Fruit fly (Drosophila melanogaster): ENCODE data around the gene CG13813.
A peak's percentile ranks its signal among the peaks of the same experiment; 100 is the strongest.

Gene CG13813

dm6 chr3L:20186294-20187020 is 45.0 kb upstream of the CG13813 start (continued):
- TF ChIP-seq vfl (GFP tag; optimal IDR thresholded peaks at IDR 0.05) (no peak), CG14860 (GFP tag; IDR thresholded peaks at IDR 0.05; ENCODE audit: partially characterized antibody) (no peak), CG33213 (GFP tag; optimal IDR thresholded peaks at IDR 0.05) (no peak), CG13296 (GFP tag; optimal IDR thresholded peaks at IDR 0.05) (no peak), CG43689 (GFP tag; IDR thresholded peaks at IDR 0.05) (no peak), CG30431 (GFP tag; optimal IDR thresholded peaks at IDR 0.05) (no peak), caup (GFP tag; optimal IDR thresholded peaks at IDR 0.05; ENCODE audit: severe bottlenecking) (no peak), CG34376 (GFP tag; optimal IDR thresholded peaks at IDR 0.05) (no peak), ewg (GFP tag; optimal IDR thresholded peaks at IDR 0.05) (peak; percentile 44), pzg (GFP tag; optimal IDR thresholded peaks at IDR 0.05) (peak; percentile 7), Mad (GFP tag; optimal IDR thresholded peaks at IDR 0.05) (no peak), CG11695 (GFP tag; IDR thresholded peaks at IDR 0.05) (no peak), ara (GFP tag; IDR thresholded peaks at IDR 0.05) (no peak), HLH4C (GFP tag; IDR thresholded peaks at IDR 0.05; ENCODE audit: partially characterized antibody) (no peak), CG10959 (GFP tag; IDR thresholded peaks at IDR 0.05) (no peak), E2f1 (GFP tag; IDR thresholded peaks at IDR 0.05) (no peak), Neu2 (GFP tag; optimal IDR thresholded peaks at IDR 0.05; ENCODE audit: borderline replicate concordance) (no peak), CG17186 (GFP tag; optimal IDR thresholded peaks at IDR 0.05) (no peak), bsh (GFP tag; optimal IDR thresholded peaks at IDR 0.05) (peak; percentile 12 to 58), chif (GFP tag; optimal IDR thresholded peaks at IDR 0.05) (no peak), slp2 (GFP tag; optimal IDR thresholded peaks at IDR 0.05) (no peak), CG3838 (GFP tag; optimal IDR thresholded peaks at IDR 0.05) (no peak), phol (tag; optimal IDR thresholded peaks at IDR 0.05) (no peak), CG31365 (tag; optimal IDR thresholded peaks at IDR 0.05) (no peak), Lpt (GFP tag; optimal IDR thresholded peaks at IDR 0.05) (no peak), kni (GFP tag; optimal IDR thresholded peaks at IDR 0.05) (no peak), so (GFP tag; IDR thresholded peaks at IDR 0.05) (no peak), MBD-R2 (GFP tag; IDR thresholded peaks at IDR 0.05) (no peak), Atf3 (GFP tag; optimal IDR thresholded peaks at IDR 0.05) (no peak), sob (GFP tag; IDR thresholded peaks at IDR 0.05) (no peak), CG3163 (GFP tag; optimal IDR thresholded peaks at IDR 0.05) (peak; percentile 100), E2f2 (GFP tag; IDR thresholded peaks at IDR 0.05) (peak; percentile 80), CG6813 (GFP tag; optimal IDR thresholded peaks at IDR 0.05) (no peak), CG6689 (GFP tag; IDR thresholded peaks at IDR 0.05) (no peak), Xrp1 (GFP tag; IDR thresholded peaks at IDR 0.05) (no peak), ranshi (GFP tag; IDR thresholded peaks at IDR 0.05) (no peak), MTF-1 (GFP tag; optimal IDR thresholded peaks at IDR 0.05; ENCODE audit: borderline replicate concordance) (no peak), crp (GFP tag; optimal IDR thresholded peaks at IDR 0.05) (no peak), prd (optimal IDR thresholded peaks at IDR 0.05) (no peak), prd (GFP tag; IDR thresholded peaks at IDR 0.05) (no peak), wdn (GFP tag; IDR thresholded peaks at IDR 0.05) (no peak), CG31388 (GFP tag; optimal IDR thresholded peaks at IDR 0.05) (no peak), luna (GFP tag; optimal IDR thresholded peaks at IDR 0.05) (no peak), CG11696 (GFP tag; IDR thresholded peaks at IDR 0.05) (no peak), CG17568 (GFP tag; optimal IDR thresholded peaks at IDR 0.05) (no peak), mirr (GFP tag; optimal IDR thresholded peaks at IDR 0.05) (no peak), CG1792 (GFP tag; optimal IDR thresholded peaks at IDR 0.05) (no peak), CG13287 (GFP tag; IDR thresholded peaks at IDR 0.05; ENCODE audit: partially characterized antibody) (0 out of 2 replicates have a peak, but pooled peaks have one; percentile 22), Taf1 (GFP tag; IDR thresholded peaks at IDR 0.05) (no peak), az2 (GFP tag; optimal IDR thresholded peaks at IDR 0.05) (no peak)
